Worm (Caenorhabditis elegans): Measurements from ENCODE around the gene K10G4.3.

Gene K10G4.3

ce11 chrV:17251364-17251961 is 13.3 kb downstream of the K10G4.3 start, which contains the start of gene Y61B8A.6:
Gene Y61B8A.6, plus strand, starts transcription at chrV:17251911.
- TF ChIP-seq dmd-4 (tag; optimal IDR thresholded peaks at IDR 0.05) (no peak), sma-3 (GFP tag; optimal IDR thresholded peaks at IDR 0.05) (no peak), nhr-129 (tag; optimal IDR thresholded peaks at IDR 0.05) (no peak), ZK546.5 (tag; optimal IDR thresholded peaks at IDR 0.05) (no peak), unc-39 (tag; optimal IDR thresholded peaks at IDR 0.05) (no peak), C34F6.9 (tag; optimal IDR thresholded peaks at IDR 0.05) (no peak), unc-55 (GFP tag; optimal IDR thresholded peaks at IDR 0.05) (no peak), crh-2 (tag; optimal IDR thresholded peaks at IDR 0.05) (no peak), nhr-12 (tag; optimal IDR thresholded peaks at IDR 0.05) (no peak), snpc-4 (tag; optimal IDR thresholded peaks at IDR 0.05) (no peak), nhr-237 (tag; optimal IDR thresholded peaks at IDR 0.05) (no peak), nhr-21 (tag; optimal IDR thresholded peaks at IDR 0.05) (no peak), lin-39 (tag; optimal IDR thresholded peaks at IDR 0.05) (no peak), ztf-1 (GFP tag; conservative IDR thresholded peaks at IDR 0.05) (no peak), mbf-1 (tag; optimal IDR thresholded peaks at IDR 0.05) (no peak), sem-4 (tag; optimal IDR thresholded peaks at IDR 0.05) (no peak), elt-1 (tag; optimal IDR thresholded peaks at IDR 0.05) (no peak), peb-1 (tag; optimal IDR thresholded peaks at IDR 0.05) (no peak), mdl-1 (tag; optimal IDR thresholded peaks at IDR 0.05) (no peak), ceh-82 (tag; optimal IDR thresholded peaks at IDR 0.05) (no peak)

ce11 chrV:17248915-17249314 is 15.8 kb downstream of the K10G4.3 start, which contains the start of gene clec-243:
Gene clec-243, minus strand, starts transcription at chrV:17249015.
- no peak for TF ChIP-seq alr-1 (tag; optimal IDR thresholded peaks at IDR 0.05)
- TF ChIP-seq dmd-4 (tag; optimal IDR thresholded peaks at IDR 0.05), result no peak
- TF ChIP-seq gmeb-1 (tag; optimal IDR thresholded peaks at IDR 0.05), result no peak
- TF ChIP-seq F13H6.1 (tag; optimal IDR thresholded peaks at IDR 0.05), result no peak
- TF ChIP-seq elt-1 (tag; optimal IDR thresholded peaks at IDR 0.05), result no peak
- TF ChIP-seq Y55F3AM.14 (GFP tag; optimal IDR thresholded peaks at IDR 0.05), result no peak
- TF ChIP-seq unc-39 (tag; optimal IDR thresholded peaks at IDR 0.05), result no peak
- no peak for TF ChIP-seq ztf-11 (tag; optimal IDR thresholded peaks at IDR 0.05)
- no peak for TF ChIP-seq R02D3.7 (tag; optimal IDR thresholded peaks at IDR 0.05)
- TF ChIP-seq nhr-11 (tag; optimal IDR thresholded peaks at IDR 0.05), result no peak
- no peak for TF ChIP-seq fos-1 (tag; optimal IDR thresholded peaks at IDR 0.05)
- no peak for TF ChIP-seq mdl-1 (tag; optimal IDR thresholded peaks at IDR 0.05)

ce11 chrV:17245406-17245805 is 19.3 kb downstream of the K10G4.3 start, which contains the start of gene clec-242:
Gene clec-242, minus strand, starts transcription at chrV:17245506.
- TF ChIP-seq nhr-23 (tag; optimal IDR thresholded peaks at IDR 0.05) (no peak), nhr-25 (tag; optimal IDR thresholded peaks at IDR 0.05) (no peak)

ce11 chrV:17243016-17243415 is 21.7 kb downstream of the K10G4.3 start:
- TF ChIP-seq mbf-1 (tag; optimal IDR thresholded peaks at IDR 0.05) (no peak), fos-1 (tag; optimal IDR thresholded peaks at IDR 0.05) (peak; percentile 87), snpc-4 (tag; optimal IDR thresholded peaks at IDR 0.05) (no peak), elt-1 (tag; optimal IDR thresholded peaks at IDR 0.05) (no peak), skn-1 (tag; optimal IDR thresholded peaks at IDR 0.05) (no peak)

- TF ChIP-seq peb-1 (tag; optimal IDR thresholded peaks at IDR 0.05) (no peak), ztf-1 (GFP tag; conservative IDR thresholded peaks at IDR 0.05) (no peak), lin-39 (tag; optimal IDR thresholded peaks at IDR 0.05) (no peak), unc-39 (tag; optimal IDR thresholded peaks at IDR 0.05) (no peak), ceh-82 (tag; optimal IDR thresholded peaks at IDR 0.05) (no peak), nhr-25 (tag; optimal IDR thresholded peaks at IDR 0.05) (no peak), nhr-6 (tag; optimal IDR thresholded peaks at IDR 0.05) (no peak), dmd-4 (tag; optimal IDR thresholded peaks at IDR 0.05) (no peak), nhr-237 (tag; optimal IDR thresholded peaks at IDR 0.05) (no peak), nhr-129 (tag; optimal IDR thresholded peaks at IDR 0.05) (no peak), egl-27 (tag; optimal IDR thresholded peaks at IDR 0.05) (no peak), ztf-4 (tag; optimal IDR thresholded peaks at IDR 0.05) (no peak), nhr-77 (tag; optimal IDR thresholded peaks at IDR 0.05) (no peak), alr-1 (tag; optimal IDR thresholded peaks at IDR 0.05) (no peak), nhr-23 (tag; optimal IDR thresholded peaks at IDR 0.05) (no peak), nhr-12 (tag; optimal IDR thresholded peaks at IDR 0.05) (no peak), nhr-21 (tag; optimal IDR thresholded peaks at IDR 0.05) (no peak), Y55F3AM.14 (GFP tag; optimal IDR thresholded peaks at IDR 0.05) (no peak), zag-1 (tag; optimal IDR thresholded peaks at IDR 0.05) (no peak), ztf-11 (tag; optimal IDR thresholded peaks at IDR 0.05) (no peak)
These were observed 22.2 kb downstream of the K10G4.3 start, which contains the start of gene Y68A4B.3 for ce11 chrV:17242552-17242951. Gene Y68A4B.3, minus strand, starts transcription at chrV:17242652.
